Fruit fly (Drosophila melanogaster) Kc167 (cell line): ENCODE measurements around the gene CG6179.

Source experiments
- Myc ChIP-seq: fragments of >200 bp; optimal IDR thresholded peaks from 2 replicates; lab custom pipeline; 2017; ENCODE audit warnings: missing external identifiers
- h ChIP-seq: fragments of >200 bp; optimal IDR thresholded peaks from 3 replicates; lab custom pipeline; 2018; ENCODE audit warnings: missing external identifiers
- ttk ChIP-seq: sonication (Bioruptor generic); optimal IDR thresholded peaks from 2 replicates; lab custom pipeline; 2017; ENCODE audit warnings: missing external identifiers

DNA sequence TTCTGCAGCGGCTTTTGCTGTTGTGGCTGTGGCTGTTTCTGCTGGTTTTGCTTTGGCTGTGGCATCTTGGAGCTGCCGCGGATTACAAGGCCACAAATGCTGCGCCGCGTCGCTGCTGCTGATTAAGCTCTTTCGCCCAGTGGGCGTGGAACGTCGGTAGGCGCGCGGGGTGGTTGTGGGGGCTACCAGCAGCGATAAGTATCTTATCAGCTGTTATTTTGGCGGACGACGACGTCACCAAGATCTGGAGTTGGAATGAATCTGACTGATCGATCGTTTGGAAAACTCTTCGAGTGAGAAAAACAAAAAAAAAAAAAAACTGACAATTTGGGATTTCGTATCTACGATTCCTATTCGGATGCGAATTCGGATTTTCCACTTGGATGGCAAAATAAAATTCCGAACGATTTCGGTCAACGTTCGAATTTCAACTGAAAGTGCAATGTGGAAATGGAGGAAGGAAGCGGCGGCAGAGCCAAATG lies 24.3 kb downstream of the CG6179 start:
- TF ChIP-seq ttk: no peak
- TF ChIP-seq h (lab: Kevin White, UChicago): no peak
- no peak for TF ChIP-seq Myc (lab: Kevin White, UChicago)
